Fruit fly (Drosophila melanogaster) whole organism, embryonic: ENCODE measurements around the gene Prtl99C.

Experiments used
- Aef1 ChIP-seq: fragments of 200-800 bp; sonication (Bioruptor generic); IDR thresholded peaks from 3 replicates; pipeline ENCODE4 v1.3.6; 2022; ENCODE audit warnings: missing biosample characterization, missing genetic modification characterization
- Bgb ChIP-seq: fragments of 200-800 bp; sonication (Bioruptor generic); IDR thresholded peaks from 2 replicates; pipeline ENCODE4 v1.3.6; 2022; ENCODE audit warnings: missing biosample characterization, missing genetic modification characterization; ENCODE audit not compliant: partially characterized antibody
- CG10147 ChIP-seq: fragments of 200-800 bp; sonication (Bioruptor generic); optimal IDR thresholded peaks from 2 replicates; lab custom pipeline; 2019; ENCODE audit warnings: missing biosample characterization, mild to moderate bottlenecking, missing genetic modification characterization, moderate library complexity
- CG10565 ChIP-seq: fragments of 200-800 bp; sonication (Bioruptor generic); optimal IDR thresholded peaks from 3 replicates; lab custom pipeline; 2016; ENCODE audit warnings: missing biosample characterization, mild to moderate bottlenecking, missing genetic modification characterization
- CG11247 ChIP-seq: fragments of 200-800 bp; sonication (Bioruptor generic); IDR thresholded peaks from 2 replicates; pipeline ENCODE4 v1.3.6; 2022; ENCODE audit warnings: missing biosample characterization, missing genetic modification characterization
- CG11695 ChIP-seq: fragments of 200-800 bp; sonication (Bioruptor generic); IDR thresholded peaks from 3 replicates; pipeline ENCODE4 v1.3.6; 2022; ENCODE audit warnings: missing biosample characterization, missing genetic modification characterization
- CG12219 ChIP-seq: fragments of 200-800 bp; sonication (Bioruptor generic); optimal IDR thresholded peaks from 3 replicates; lab custom pipeline; 2018; ENCODE audit warnings: missing biosample characterization, mild to moderate bottlenecking, missing genetic modification characterization
- CG13287 ChIP-seq: fragments of 200-800 bp; sonication (Bioruptor generic); IDR thresholded peaks from 2 replicates; pipeline ENCODE4 v1.3.6; 2022; ENCODE audit warnings: missing biosample characterization, missing genetic modification characterization; ENCODE audit not compliant: partially characterized antibody
- CG14441 ChIP-seq: fragments of 200-800 bp; sonication (Bioruptor generic); IDR thresholded peaks from 2 replicates; pipeline ENCODE4 v1.3.6; 2022; ENCODE audit warnings: missing biosample characterization, missing genetic modification characterization
- CG15011 ChIP-seq: fragments of 200-800 bp; sonication (Bioruptor generic); optimal IDR thresholded peaks from 3 replicates; lab custom pipeline; 2018; ENCODE audit warnings: missing biosample characterization, mild to moderate bottlenecking, missing genetic modification characterization
- CG15073 ChIP-seq: fragments of 200-800 bp; sonication (Bioruptor generic); optimal IDR thresholded peaks from 2 replicates; lab custom pipeline; 2016; ENCODE audit warnings: missing biosample characterization, missing genetic modification characterization
- CG17186 ChIP-seq: fragments of 200-800 bp; sonication (Bioruptor generic); optimal IDR thresholded peaks from 3 replicates; lab custom pipeline; 2017; ENCODE audit warnings: missing biosample characterization, missing genetic modification reagents, missing genetic modification characterization
- CG17385 ChIP-seq: fragments of 200-800 bp; sonication (Bioruptor generic); optimal IDR thresholded peaks from 3 replicates; lab custom pipeline; 2018; ENCODE audit warnings: missing biosample characterization, mild to moderate bottlenecking, missing genetic modification characterization
- CG18476 ChIP-seq: fragments of 200-800 bp; sonication (Bioruptor generic); optimal IDR thresholded peaks from 2 replicates; lab custom pipeline; 2016; ENCODE audit warnings: missing biosample characterization, mild to moderate bottlenecking, missing genetic modification characterization
- CG2199 ChIP-seq: fragments of 200-800 bp; sonication (Bioruptor generic); IDR thresholded peaks from 3 replicates; pipeline ENCODE4 v1.3.6; 2022; ENCODE audit warnings: missing biosample characterization, missing genetic modification characterization
- CG2678 ChIP-seq: fragments of 200-800 bp; sonication (Bioruptor generic); optimal IDR thresholded peaks from 3 replicates; lab custom pipeline; 2019; ENCODE audit warnings: missing biosample characterization, mild to moderate bottlenecking, missing genetic modification characterization, moderate library complexity
- CG2875 ChIP-seq: fragments of 200-800 bp; sonication (Bioruptor generic); optimal IDR thresholded peaks from 2 replicates; lab custom pipeline; 2017; ENCODE audit warnings: missing biosample characterization, mild to moderate bottlenecking, missing genetic modification characterization, missing genetic modification reagents
- CG30020 ChIP-seq: fragments of 200-800 bp; optimal IDR thresholded peaks from 2 replicates; lab custom pipeline; 2019; ENCODE audit warnings: missing biosample characterization, mild to moderate bottlenecking, missing genetic modification characterization, moderate library complexity
- CG31388 ChIP-seq: fragments of 200-800 bp; sonication (Bioruptor generic); optimal IDR thresholded peaks from 2 replicates; lab custom pipeline; 2016; ENCODE audit warnings: missing biosample characterization, missing genetic modification characterization
- CG4707 ChIP-seq: fragments of 200-800 bp; sonication (Bioruptor generic); optimal IDR thresholded peaks from 2 replicates; lab custom pipeline; 2018; ENCODE audit warnings: missing biosample characterization, mild to moderate bottlenecking, missing genetic modification characterization, moderate library complexity
- CG4730 ChIP-seq: fragments of 200-800 bp; sonication (Bioruptor generic); IDR thresholded peaks from 2 replicates; pipeline ENCODE4 v1.3.6; 2022; ENCODE audit warnings: missing biosample characterization, missing genetic modification characterization
- CG4820 ChIP-seq: fragments of 200-800 bp; sonication (Bioruptor generic); optimal IDR thresholded peaks from 3 replicates; lab custom pipeline; 2016; ENCODE audit warnings: missing biosample characterization, missing genetic modification characterization
- CG7357 ChIP-seq: fragments of 200-800 bp; sonication (Bioruptor generic); IDR thresholded peaks from 3 replicates; pipeline ENCODE4 v1.3.6; 2022; ENCODE audit warnings: missing biosample characterization, missing genetic modification characterization
- CG8089 ChIP-seq: fragments of 200-800 bp; sonication (Bioruptor generic); optimal IDR thresholded peaks from 3 replicates; lab custom pipeline; 2016; ENCODE audit warnings: missing biosample characterization, missing genetic modification characterization
- CrebB ChIP-seq: fragments of 200-800 bp; sonication (Bioruptor generic); optimal IDR thresholded peaks from 3 replicates; lab custom pipeline; 2018; ENCODE audit warnings: missing biosample characterization, mild to moderate bottlenecking, missing genetic modification characterization
- Dek ChIP-seq: fragments of 200-800 bp; sonication (Bioruptor generic); optimal IDR thresholded peaks from 3 replicates; lab custom pipeline; 2019; ENCODE audit warnings: missing biosample characterization, mild to moderate bottlenecking, missing genetic modification characterization, moderate library complexity
- Dp ChIP-seq: fragments of 200-800 bp; sonication (Bioruptor generic); optimal IDR thresholded peaks from 2 replicates; lab custom pipeline; 2018; ENCODE audit warnings: missing biosample characterization, mild to moderate bottlenecking, missing genetic modification characterization, moderate library complexity
- Fer3 ChIP-seq: fragments of 200-800 bp; sonication (Bioruptor generic); optimal IDR thresholded peaks from 2 replicates; lab custom pipeline; 2018; ENCODE audit warnings: missing biosample characterization, mild to moderate bottlenecking, missing genetic modification characterization, moderate library complexity
- Kr ChIP-seq: fragments of 200-800 bp; sonication (Bioruptor generic); optimal IDR thresholded peaks from 2 replicates; lab custom pipeline; 2017; ENCODE audit warnings: missing biosample characterization, mild to moderate bottlenecking, missing genetic modification characterization
- Med ChIP-seq: fragments of 200-800 bp; sonication (Bioruptor generic); peaks from one replicate; lab custom pipeline; 2016; ENCODE audit warnings: missing biosample characterization, missing genetic modification characterization, mild to moderate bottlenecking, inconsistent platforms, moderate library complexity
- Neu2 ChIP-seq: fragments of 200-800 bp; sonication (Bioruptor generic); optimal IDR thresholded peaks from 3 replicates; lab custom pipeline; 2016; ENCODE audit warnings: missing biosample characterization, missing genetic modification characterization, borderline replicate concordance
- Six4 ChIP-seq: fragments of 200-800 bp; sonication (Bioruptor generic); optimal IDR thresholded peaks from 2 replicates; lab custom pipeline; 2016; ENCODE audit warnings: missing biosample characterization, missing genetic modification characterization
- Spps ChIP-seq: fragments of 200-800 bp; sonication (Bioruptor generic); optimal IDR thresholded peaks from 2 replicates; lab custom pipeline; 2018; ENCODE audit warnings: missing biosample characterization, mild to moderate bottlenecking, missing genetic modification characterization
- Stat92E ChIP-seq, 3 experiments: fragments of >200 bp in 2 of 3; fragments of 200-800 bp in 1 of 3; sonication (Bioruptor generic) in 1 of 3; optimal IDR thresholded peaks; 2 replicates each; lab custom pipeline; 2017 to 2019; ENCODE audit warnings: missing biosample characterization in 3 of 3, missing genetic modification characterization in 3 of 3, mild to moderate bottlenecking in 1 of 3, moderate library complexity in 1 of 3
- Usf ChIP-seq: fragments of 200-800 bp; sonication (Bioruptor generic); optimal IDR thresholded peaks from 2 replicates; lab custom pipeline; 2017; ENCODE audit warnings: missing genotype, missing biosample characterization, missing genetic modification characterization
- br ChIP-seq: fragments of >200 bp; optimal IDR thresholded peaks from 2 replicates; lab custom pipeline; 2017
- crol ChIP-seq: fragments of 200-800 bp; sonication (Bioruptor generic); IDR thresholded peaks from 2 replicates; pipeline ENCODE4 v1.3.6; 2022; ENCODE audit warnings: missing biosample characterization, missing genetic modification characterization
- dm ChIP-seq: fragments of 200-800 bp; sonication (Bioruptor generic); optimal IDR thresholded peaks from 3 replicates; lab custom pipeline; 2016; ENCODE audit warnings: missing biosample characterization, missing genetic modification characterization
- dpn ChIP-seq, 2 experiments: fragments of 200-800 bp; sonication (Bioruptor generic); optimal IDR thresholded peaks; 3 replicates each; lab custom pipeline; 2016; ENCODE audit warnings: missing biosample characterization in 2 of 2, missing genetic modification characterization in 2 of 2
- fd3F ChIP-seq: fragments of 200-800 bp; sonication (Bioruptor generic); optimal IDR thresholded peaks from 2 replicates; lab custom pipeline; 2018; ENCODE audit warnings: missing biosample characterization, mild to moderate bottlenecking, missing genetic modification characterization, moderate library complexity
- fru ChIP-seq: fragments of >200 bp; optimal IDR thresholded peaks from 2 replicates; lab custom pipeline; 2017
- hb ChIP-seq: fragments of 200-800 bp; sonication (Bioruptor generic); IDR thresholded peaks from 3 replicates; pipeline ENCODE4 v1.3.6; 2022; ENCODE audit warnings: missing biosample characterization, missing genetic modification characterization; ENCODE audit not compliant: partially characterized antibody
- ind ChIP-seq: fragments of 200-800 bp; sonication (Bioruptor generic); optimal IDR thresholded peaks from 3 replicates; lab custom pipeline; 2016; ENCODE audit warnings: missing biosample characterization, missing genetic modification characterization
- otp ChIP-seq: fragments of 200-800 bp; sonication (Bioruptor generic); IDR thresholded peaks from 3 replicates; pipeline ENCODE4, ENCODE4 v1.3.6; 2022; ENCODE audit warnings: missing biosample characterization, missing genetic modification characterization
- pum ChIP-seq: fragments of 200-800 bp; sonication (Bioruptor generic); optimal IDR thresholded peaks from 2 replicates; lab custom pipeline; 2016; ENCODE audit warnings: missing biosample characterization, missing genetic modification characterization
- shn ChIP-seq: fragments of 200-800 bp; sonication (Bioruptor generic); optimal IDR thresholded peaks from 3 replicates; lab custom pipeline; 2016; ENCODE audit warnings: missing biosample characterization, missing genetic modification characterization
- sima ChIP-seq: fragments of 200-800 bp; sonication (Bioruptor generic); optimal IDR thresholded peaks from 2 replicates; lab custom pipeline; 2016; ENCODE audit warnings: missing biosample characterization, missing genetic modification characterization
- tna ChIP-seq: fragments of 200-800 bp; sonication (Bioruptor generic); IDR thresholded peaks from 2 replicates; pipeline ENCODE4 v1.3.6; 2022; ENCODE audit warnings: missing biosample characterization, missing genetic modification characterization; ENCODE audit not compliant: partially characterized antibody
- ttk ChIP-seq: fragments of 200-800 bp; sonication (Bioruptor generic); IDR thresholded peaks from 2 replicates; pipeline ENCODE4 v2.1.2; 2022; ENCODE audit warnings: missing biosample characterization, missing genetic modification characterization

Prtl99C gene

DNA sequence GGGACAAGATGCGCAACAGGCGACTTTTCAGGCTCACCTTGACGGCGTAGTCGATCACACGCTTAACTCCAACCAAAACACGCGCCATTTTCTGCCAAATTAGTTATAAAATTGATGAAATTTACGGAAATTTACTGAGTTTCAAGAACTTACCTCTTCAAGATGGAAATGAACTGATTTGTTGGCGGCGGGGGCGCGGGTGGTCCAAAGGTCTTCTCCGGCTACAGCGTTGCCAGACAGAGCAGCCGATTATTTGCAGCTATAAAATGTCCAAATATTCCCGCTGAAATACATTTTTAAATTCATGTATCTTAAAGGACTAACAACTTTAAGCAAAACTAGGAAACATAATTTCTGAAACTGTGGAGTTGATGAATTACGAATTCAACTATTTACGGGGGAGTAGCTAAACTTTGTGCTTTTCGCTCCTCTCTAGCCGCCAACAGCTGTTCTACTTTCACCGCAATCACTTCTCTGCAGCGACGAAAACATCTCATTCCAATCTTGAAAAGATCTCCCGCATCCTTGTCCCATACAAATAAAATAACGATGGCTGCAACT lies 32.9 kb upstream of the Prtl99C start, which contains the start of the genes Etfb and CG7789 (continued):
- peak; percentile 73 for TF ChIP-seq CrebB (tag; lab: Kevin White, UChicago)
- peak; percentile 93 for TF ChIP-seq CG13287 (GFP tag; lab: Robert Waterston, UW)
- TF ChIP-seq CG4707 (GFP tag; lab: Kevin White, UChicago), result no peak
- TF ChIP-seq CG31388 (GFP tag; lab: Kevin White, UChicago), result no peak
- TF ChIP-seq CG14441 (GFP tag; lab: Robert Waterston, UW), result peak; percentile 80
- TF ChIP-seq br, result no peak
- no peak for TF ChIP-seq CG15073 (GFP tag; lab: Kevin White, UChicago)
- TF ChIP-seq CG7357 (GFP tag; lab: Robert Waterston, UW), result peak; percentile 56; the same call in 2 of the 3 replicates
- TF ChIP-seq CG2199 (GFP tag; lab: Robert Waterston, UW), result no peak
- peak; percentile 32 for TF ChIP-seq Usf (GFP tag; lab: Kevin White, UChicago)
- TF ChIP-seq tna (GFP tag; lab: Robert Waterston, UW), result no peak
- peak; percentile 14 for TF ChIP-seq Six4 (GFP tag; lab: Kevin White, UChicago)
- no peak for TF ChIP-seq CG10147 (GFP tag; lab: Kevin White, UChicago)
- TF ChIP-seq Stat92E (GFP tag; optimal IDR thresholded peaks at IDR 0.05; lab: Kevin White, UChicago), result no peak
- peak; percentile 32 for TF ChIP-seq CG30020
- no peak for TF ChIP-seq CG12219 (GFP tag; lab: Kevin White, UChicago)
- TF ChIP-seq CG11247 (GFP tag; lab: Robert Waterston, UW), result peak; percentile 79
- TF ChIP-seq crol (GFP tag; lab: Robert Waterston, UW), result peak; percentile 98
- TF ChIP-seq Med (GFP tag; lab: Kevin White, UChicago), result peak; percentile 97
- peak; percentile 17 for TF ChIP-seq CG18476 (GFP tag; lab: Kevin White, UChicago)
- no peak for TF ChIP-seq Kr (GFP tag; lab: Kevin White, UChicago)
- no peak for TF ChIP-seq Spps (tag; lab: Kevin White, UChicago)
- peak; percentile 63 for TF ChIP-seq fd3F (GFP tag; lab: Kevin White, UChicago)
- no peak for TF ChIP-seq CG10565 (GFP tag; lab: Kevin White, UChicago)
- no peak for TF ChIP-seq CG2678 (tag; lab: Kevin White, UChicago)
- peak; percentile 72 for TF ChIP-seq dm (GFP tag; lab: Kevin White, UChicago)
- peak; percentile 57 for TF ChIP-seq pum (GFP tag; lab: Kevin White, UChicago)
- peak; percentile 55 for TF ChIP-seq CG8089 (GFP tag; lab: Kevin White, UChicago)
- TF ChIP-seq Fer3 (tag; lab: Kevin White, UChicago), result peak; percentile 78
- peak; percentile 69 for TF ChIP-seq ind (GFP tag; lab: Kevin White, UChicago)
- peak; percentile 81 for TF ChIP-seq shn
- TF ChIP-seq otp (GFP tag; lab: Robert Waterston, UW), result peak; percentile 61; the same call in 2 of the 3 replicates
- peak; percentile 66 for TF ChIP-seq CG4730 (GFP tag; lab: Robert Waterston, UW)
- TF ChIP-seq CG2875 (GFP tag; lab: Kevin White, UChicago), result no peak
- TF ChIP-seq Neu2 (GFP tag; lab: Kevin White, UChicago), result no peak
- TF ChIP-seq fru (lab: Kevin White, UChicago), result no peak

DNA sequence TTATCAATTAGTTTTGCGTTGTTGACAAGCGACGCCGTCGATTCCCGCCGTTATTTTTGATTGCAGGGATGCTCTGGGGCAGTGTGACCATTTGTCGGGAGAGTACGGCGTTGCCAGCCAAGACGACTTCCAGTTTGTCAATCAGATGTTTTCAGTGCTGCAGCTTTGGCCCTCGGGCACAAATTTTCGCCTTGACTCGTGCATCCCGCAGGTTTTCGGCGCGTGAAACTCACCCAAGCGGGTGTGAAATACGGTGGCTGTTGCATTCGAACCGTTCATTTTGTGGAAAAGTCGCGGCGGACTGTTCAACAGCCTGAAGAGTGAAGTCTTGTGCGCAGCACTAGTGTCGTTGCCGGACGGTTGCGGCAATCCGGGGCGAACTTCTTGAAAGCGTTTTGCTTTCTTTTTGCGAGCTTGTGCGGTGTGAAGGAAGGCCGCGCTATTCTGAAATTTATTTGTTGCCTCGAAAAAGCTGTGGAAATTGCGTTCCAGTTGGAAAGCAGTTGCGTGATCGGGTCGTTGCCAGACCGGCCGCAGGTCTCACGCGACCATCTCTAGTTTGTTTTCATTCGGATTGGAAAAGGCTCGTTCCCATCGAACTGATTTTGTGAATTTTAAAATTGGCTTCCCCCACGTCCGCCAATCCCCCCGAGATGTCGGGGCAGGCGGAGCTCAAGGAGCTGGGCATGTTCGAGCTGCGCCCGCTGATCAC lies 28.9 kb upstream of the Prtl99C start, which contains the start of the genes ca and ncd:
ca (plus strand) TSS at position 130 of the 712 bp plus-strand sequence.
ncd (minus strand) TSS at position 446 of the 712 bp plus-strand sequence.
- TF ChIP-seq ttk (GFP tag; lab: Robert Waterston, UW) (no peak), Aef1 (GFP tag; lab: Robert Waterston, UW) (no peak), dpn (GFP tag; optimal IDR thresholded peaks at IDR 0.05; lab: Kevin White, UChicago) (peak in 1 of 2 experiments; percentile 12), Dp (GFP tag; lab: Kevin White, UChicago) (peak; percentile 88), CG17186 (peak; percentile 6), hb (peak; percentile 55; the same call in 1 of the 3 replicates), Spps (tag; lab: Kevin White, UChicago) (no peak), CG4820 (no peak), CG11695 (GFP tag; lab: Robert Waterston, UW) (no peak), sima (GFP tag; lab: Kevin White, UChicago) (no peak), CG17385 (no peak), CG30020 (no peak), CG15011 (GFP tag; lab: Kevin White, UChicago) (no peak), Dek (tag; lab: Kevin White, UChicago) (no peak), Bgb (GFP tag; lab: Robert Waterston, UW) (peak; percentile 77)
